Fruit fly (Drosophila melanogaster) whole organism, embryonic: ENCODE results near the gene CG9393.

Source experiments
- Antp ChIP-seq: fragments of 200-800 bp; sonication (Bioruptor generic); optimal IDR thresholded peaks from 3 replicates; lab custom pipeline; 2016; ENCODE audit warnings: missing biosample characterization, missing genetic modification characterization
- Atf3 ChIP-seq: fragments of 200-800 bp; sonication (Bioruptor generic); optimal IDR thresholded peaks from 3 replicates; lab custom pipeline; 2016; ENCODE audit warnings: missing biosample characterization, missing genetic modification characterization
- Atf6 ChIP-seq: fragments of 200-800 bp; sonication (Bioruptor generic); IDR thresholded peaks from 2 replicates; pipeline ENCODE4 v1.3.6; 2022; ENCODE audit warnings: missing biosample characterization, missing genetic modification characterization
- Bgb ChIP-seq: fragments of 200-800 bp; sonication (Bioruptor generic); IDR thresholded peaks from 2 replicates; pipeline ENCODE4 v1.3.6; 2022; ENCODE audit warnings: missing biosample characterization, missing genetic modification characterization; ENCODE audit not compliant: partially characterized antibody
- CG10431 ChIP-seq: fragments of 200-800 bp; sonication (Bioruptor generic); optimal IDR thresholded peaks from 3 replicates; lab custom pipeline; 2018; ENCODE audit warnings: missing biosample characterization, mild to moderate bottlenecking, missing genetic modification characterization
- CG12744 ChIP-seq: fragments of 200-800 bp; sonication (Bioruptor generic); optimal IDR thresholded peaks from 2 replicates; lab custom pipeline; 2016; ENCODE audit warnings: missing biosample characterization, missing genetic modification characterization
- CG13894 ChIP-seq: fragments of 200-800 bp; sonication (Bioruptor generic); optimal IDR thresholded peaks from 3 replicates; lab custom pipeline; 2018; ENCODE audit warnings: missing biosample characterization, mild to moderate bottlenecking, missing genetic modification characterization, moderate library complexity
- CG14441 ChIP-seq: fragments of 200-800 bp; sonication (Bioruptor generic); IDR thresholded peaks from 2 replicates; pipeline ENCODE4 v1.3.6; 2022; ENCODE audit warnings: missing biosample characterization, missing genetic modification characterization
- CG1647 ChIP-seq: fragments of 200-800 bp; sonication (Bioruptor generic); optimal IDR thresholded peaks from 3 replicates; lab custom pipeline; 2016; ENCODE audit warnings: missing biosample characterization, missing genetic modification characterization
- CG16813 ChIP-seq: fragments of 200-800 bp; sonication (Bioruptor generic); IDR thresholded peaks from 3 replicates; pipeline ENCODE4 v1.3.6; 2022; ENCODE audit warnings: missing biosample characterization, missing genetic modification characterization; ENCODE audit not compliant: partially characterized antibody
- CG3407 ChIP-seq: fragments of 200-800 bp; sonication (Bioruptor generic); optimal IDR thresholded peaks from 2 replicates; lab custom pipeline; 2018; ENCODE audit warnings: missing biosample characterization, mild to moderate bottlenecking, missing genetic modification characterization
- CG3995 ChIP-seq: fragments of 200-800 bp; sonication (Bioruptor generic); optimal IDR thresholded peaks from 3 replicates; lab custom pipeline; 2016; ENCODE audit warnings: missing biosample characterization, missing genetic modification characterization
- CG4854 ChIP-seq: fragments of 200-800 bp; sonication (Bioruptor generic); optimal IDR thresholded peaks from 2 replicates; lab custom pipeline; 2016; ENCODE audit warnings: missing biosample characterization, missing genetic modification characterization, inconsistent platforms
- CG5245 ChIP-seq: fragments of 200-800 bp; sonication (Bioruptor generic); optimal IDR thresholded peaks from 3 replicates; lab custom pipeline; 2016; ENCODE audit warnings: missing biosample characterization, missing genetic modification characterization
- CG6254 ChIP-seq: fragments of 200-800 bp; sonication (Bioruptor generic); optimal IDR thresholded peaks from 3 replicates; lab custom pipeline; 2017; ENCODE audit warnings: mild to moderate bottlenecking, missing biosample characterization, missing genetic modification reagents, missing genetic modification characterization
- CG6765 ChIP-seq: fragments of 200-800 bp; sonication (Bioruptor generic); optimal IDR thresholded peaks from 3 replicates; lab custom pipeline; 2017; ENCODE audit warnings: missing biosample characterization, mild to moderate bottlenecking, missing genetic modification characterization
- CG7271 ChIP-seq: fragments of 200-800 bp; sonication (Bioruptor generic); optimal IDR thresholded peaks from 2 replicates; lab custom pipeline; 2018; ENCODE audit warnings: missing biosample characterization, mild to moderate bottlenecking, missing genetic modification characterization, moderate library complexity
- CG7745 ChIP-seq: fragments of 200-800 bp; sonication (Bioruptor generic); optimal IDR thresholded peaks from 2 replicates; lab custom pipeline; 2018; ENCODE audit warnings: missing biosample characterization, mild to moderate bottlenecking, missing genetic modification characterization, moderate library complexity
- CG8944 ChIP-seq: fragments of 200-800 bp; sonication (Bioruptor generic); optimal IDR thresholded peaks from 3 replicates; lab custom pipeline; 2016; ENCODE audit warnings: missing biosample characterization, missing genetic modification characterization
- CG9609 ChIP-seq: fragments of 200-800 bp; sonication (Bioruptor generic); optimal IDR thresholded peaks from 3 replicates; lab custom pipeline; 2016; ENCODE audit warnings: missing biosample characterization, missing genetic modification characterization
- CG9817 ChIP-seq: fragments of 200-800 bp; sonication (Bioruptor generic); optimal IDR thresholded peaks from 2 replicates; lab custom pipeline; 2018; ENCODE audit warnings: missing biosample characterization, mild to moderate bottlenecking, missing genetic modification characterization, moderate library complexity
- Camta ChIP-seq: fragments of 200-800 bp; sonication (Bioruptor generic); optimal IDR thresholded peaks from 2 replicates; lab custom pipeline; 2016; ENCODE audit warnings: missing biosample characterization, missing genetic modification characterization
- D19A ChIP-seq: fragments of 200-800 bp; optimal IDR thresholded peaks from 3 replicates; lab custom pipeline; 2019; ENCODE audit warnings: missing biosample characterization, mild to moderate bottlenecking, missing genetic modification characterization, moderate library complexity
- Dip3 ChIP-seq: fragments of 200-800 bp; sonication (Bioruptor generic); optimal IDR thresholded peaks from 3 replicates; lab custom pipeline; 2016; ENCODE audit warnings: missing biosample characterization, missing genetic modification characterization
- E2f2 ChIP-seq: fragments of 200-800 bp; sonication (Bioruptor generic); IDR thresholded peaks from 2 replicates; pipeline ENCODE4 v1.3.6; 2022; ENCODE audit warnings: missing biosample characterization, missing genetic modification characterization
- Fer1 ChIP-seq: fragments of 200-800 bp; sonication (Bioruptor generic); optimal IDR thresholded peaks from 2 replicates; lab custom pipeline; 2017; ENCODE audit warnings: missing biosample characterization, mild to moderate bottlenecking, missing genetic modification characterization
- Fer3 ChIP-seq: fragments of 200-800 bp; sonication (Bioruptor generic); optimal IDR thresholded peaks from 2 replicates; lab custom pipeline; 2018; ENCODE audit warnings: missing biosample characterization, mild to moderate bottlenecking, missing genetic modification characterization, moderate library complexity
- GATAe ChIP-seq: fragments of 200-800 bp; sonication (Bioruptor generic); conservative IDR thresholded peaks from 2 replicates; pipeline ENCODE4 v1.3.6; 2022; ENCODE audit warnings: missing biosample characterization, missing genetic modification characterization
- HLH4C ChIP-seq: fragments of 200-800 bp; sonication (Bioruptor generic); IDR thresholded peaks from 3 replicates; pipeline ENCODE4 v1.3.6; 2022; ENCODE audit warnings: missing biosample characterization, missing genetic modification characterization; ENCODE audit not compliant: partially characterized antibody
- HmgD ChIP-seq: fragments of 200-800 bp; sonication (Bioruptor generic); optimal IDR thresholded peaks from 3 replicates; lab custom pipeline; 2016; ENCODE audit warnings: missing biosample characterization, missing genetic modification characterization
- Hr3 ChIP-seq: fragments of 200-800 bp; sonication (Bioruptor generic); optimal IDR thresholded peaks from 3 replicates; lab custom pipeline; 2016; ENCODE audit warnings: missing biosample characterization, missing genetic modification characterization
- Hsf ChIP-seq: fragments of 200-800 bp; sonication (Bioruptor generic); optimal IDR thresholded peaks from 3 replicates; lab custom pipeline; 2016; ENCODE audit warnings: missing biosample characterization, missing genetic modification characterization
- Med ChIP-seq: fragments of 200-800 bp; sonication (Bioruptor generic); peaks from one replicate; lab custom pipeline; 2016; ENCODE audit warnings: missing biosample characterization, missing genetic modification characterization, mild to moderate bottlenecking, inconsistent platforms, moderate library complexity
- NC2α ChIP-seq: fragments of 200-800 bp; sonication (Bioruptor generic); optimal IDR thresholded peaks from 2 replicates; lab custom pipeline; 2016; ENCODE audit warnings: missing biosample characterization, missing genetic modification characterization
- NC2β ChIP-seq: fragments of 200-800 bp; sonication (Bioruptor generic); optimal IDR thresholded peaks from 2 replicates; lab custom pipeline; 2016; ENCODE audit warnings: missing biosample characterization, missing genetic modification characterization
- TFAM ChIP-seq: fragments of 200-800 bp; sonication (Bioruptor generic); optimal IDR thresholded peaks from 2 replicates; lab custom pipeline; 2017; ENCODE audit warnings: missing biosample characterization, missing genetic modification characterization, inconsistent platforms
- croc ChIP-seq: fragments of 200-800 bp; sonication (Bioruptor generic); conservative IDR thresholded peaks from 3 replicates; pipeline ENCODE4 v1.3.6; 2022; ENCODE audit warnings: missing biosample characterization, missing genetic modification characterization
- crp ChIP-seq, 2 experiments: fragments of 200-800 bp; sonication (Bioruptor generic); optimal IDR thresholded peaks; 2 replicates in 1 of 2; 3 replicates in 1 of 2; lab custom pipeline; 2017; ENCODE audit warnings: missing biosample characterization in 2 of 2, missing genetic modification characterization in 2 of 2, mild to moderate bottlenecking in 1 of 2, moderate library complexity in 1 of 2
- eve ChIP-seq, 2 experiments: fragments of >200 bp; optimal IDR thresholded peaks; 2 replicates each; lab custom pipeline; 2017; ENCODE audit warnings: missing biosample characterization in 2 of 2, missing genetic modification characterization in 2 of 2
- gro ChIP-seq: fragments of 200-800 bp; sonication (Bioruptor generic); optimal IDR thresholded peaks from 2 replicates; lab custom pipeline; 2016; ENCODE audit warnings: missing biosample characterization, missing genetic modification characterization
- inv ChIP-seq: fragments of 200-800 bp; sonication (Bioruptor generic); IDR thresholded peaks from 2 replicates; pipeline ENCODE4 v1.3.6; 2022; ENCODE audit warnings: missing biosample characterization, missing genetic modification characterization; ENCODE audit not compliant: partially characterized antibody
- ken ChIP-seq: fragments of 200-800 bp; sonication (Bioruptor generic); IDR thresholded peaks from 3 replicates; pipeline ENCODE4 v1.3.6; 2022; ENCODE audit warnings: missing biosample characterization, missing genetic modification characterization
- onecut ChIP-seq: fragments of 200-800 bp; sonication (Bioruptor generic); IDR thresholded peaks from 2 replicates; pipeline ENCODE4 v1.3.6; 2022; ENCODE audit warnings: missing biosample characterization, missing genetic modification characterization
- salm ChIP-seq: fragments of 200-800 bp; sonication (Bioruptor generic); optimal IDR thresholded peaks from 2 replicates; lab custom pipeline; 2018; ENCODE audit warnings: missing biosample characterization, mild to moderate bottlenecking, missing genetic modification characterization
- sc ChIP-seq, 3 experiments: fragments of >200 bp in 2 of 3; fragments of 200-800 bp in 1 of 3; sonication (Bioruptor generic) in 1 of 3; optimal IDR thresholded peaks; 2 replicates in 2 of 3; 3 replicates in 1 of 3; lab custom pipeline; 2017; ENCODE audit warnings: mild to moderate bottlenecking in 1 of 3, missing biosample characterization in 1 of 3, missing genetic modification characterization in 1 of 3, missing genetic modification reagents in 1 of 3
- tio ChIP-seq: fragments of 200-800 bp; sonication (Bioruptor generic); optimal IDR thresholded peaks from 2 replicates; lab custom pipeline; 2017; ENCODE audit warnings: missing biosample characterization, missing genetic modification characterization, inconsistent platforms
- trem ChIP-seq: fragments of 200-800 bp; optimal IDR thresholded peaks from 3 replicates; lab custom pipeline; 2019; ENCODE audit warnings: missing biosample characterization, mild to moderate bottlenecking, missing genetic modification characterization, moderate library complexity
- tx ChIP-seq: fragments of 200-800 bp; sonication (Bioruptor generic); optimal IDR thresholded peaks from 2 replicates; lab custom pipeline; 2016; ENCODE audit warnings: missing biosample characterization, missing genetic modification characterization
- zfh1 ChIP-seq: fragments of 200-800 bp; sonication (Bioruptor generic); IDR thresholded peaks from 3 replicates; pipeline ENCODE4 v1.3.6; 2022; ENCODE audit warnings: missing biosample characterization, missing genetic modification characterization

The CG9393 gene

DNA sequence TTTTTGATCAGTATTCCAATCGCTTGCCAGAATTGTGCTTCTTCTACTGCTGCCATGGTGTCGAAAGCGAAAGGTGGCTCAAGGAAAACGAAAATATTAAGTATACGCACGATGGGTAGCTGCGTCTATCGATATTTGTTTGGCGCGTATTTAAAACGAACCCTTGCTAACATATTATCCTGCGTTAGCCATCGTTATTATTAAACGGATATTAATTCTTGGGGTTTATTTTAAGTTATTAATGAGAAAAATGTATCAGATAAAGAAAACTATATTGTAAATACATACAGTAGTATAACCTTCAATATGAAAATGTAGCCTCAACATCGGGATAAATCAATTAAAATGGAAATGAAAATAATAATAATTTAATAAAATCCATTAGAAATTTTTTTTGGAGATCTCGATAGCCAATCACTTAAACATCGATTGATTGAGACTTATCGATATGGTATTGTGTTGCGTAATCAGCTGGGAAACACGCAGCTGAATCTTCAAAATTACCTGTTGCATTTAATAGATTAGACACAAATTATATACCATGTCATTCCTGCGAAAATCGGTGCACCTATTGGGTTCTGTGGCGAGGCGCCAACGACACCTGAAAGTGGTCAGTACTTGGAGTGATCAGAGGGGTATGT, 8.0 kb downstream of the CG9393 start, which contains the start of the genes CG9386 and BckdhA (continued):
- TF ChIP-seq Atf3 (GFP tag; lab: Kevin White, UChicago) (no peak), inv (GFP tag; lab: Robert Waterston, UW) (peak; percentile 54), CG3407 (GFP tag; lab: Kevin White, UChicago) (peak; percentile 13), CG6254 (GFP tag; lab: Kevin White, UChicago) (no peak), onecut (GFP tag; lab: Robert Waterston, UW) (peak; percentile 31; the same call in 1 of the 2 replicates), CG7745 (tag; lab: Kevin White, UChicago) (no peak), Fer3 (tag; lab: Kevin White, UChicago) (peak; percentile 42), tio (GFP tag; lab: Kevin White, UChicago) (no peak), GATAe (no peak), HLH4C (GFP tag; lab: Robert Waterston, UW) (peak; percentile 74), Fer1 (GFP tag; lab: Kevin White, UChicago) (peak; percentile 42), ken (GFP tag; lab: Robert Waterston, UW) (no peak), TFAM (GFP tag; lab: Kevin White, UChicago) (no peak), Hr3 (GFP tag; lab: Kevin White, UChicago) (peak; percentile 52), CG14441 (GFP tag; lab: Robert Waterston, UW) (peak; percentile 55), HmgD (GFP tag; lab: Kevin White, UChicago) (peak; percentile 21), CG1647 (GFP tag; lab: Kevin White, UChicago) (peak; percentile 55), trem (tag; lab: Kevin White, UChicago) (peak; percentile 52), eve (GFP tag; optimal IDR thresholded peaks at IDR 0.05; lab: Kevin White, UChicago) (no peak), crp (GFP tag; optimal IDR thresholded peaks at IDR 0.05; lab: Kevin White, UChicago) (peak in 1 of 2 experiments; percentile 76), Antp (GFP tag; lab: Kevin White, UChicago) (peak; percentile 51), D19A (tag; lab: Kevin White, UChicago) (peak; percentile 38), Dip3 (GFP tag; lab: Kevin White, UChicago) (peak; percentile 63), CG16813 (GFP tag; lab: Robert Waterston, UW) (peak; percentile 70), CG10431 (GFP tag; lab: Kevin White, UChicago) (no peak), CG9817 (tag; lab: Kevin White, UChicago) (peak; percentile 63), Atf6 (GFP tag; lab: Robert Waterston, UW) (no peak), CG13894 (tag; lab: Kevin White, UChicago) (peak; percentile 63), tx (GFP tag; lab: Kevin White, UChicago) (peak; percentile 18), E2f2 (GFP tag; lab: Robert Waterston, UW) (peak; percentile 83), Hsf (GFP tag; lab: Kevin White, UChicago) (peak; percentile 59), salm (tag; lab: Kevin White, UChicago) (no peak), Camta (no peak), CG5245 (GFP tag; lab: Kevin White, UChicago) (peak; percentile 0), CG3995 (peak; percentile 89), CG9609 (GFP tag; lab: Kevin White, UChicago) (peak; percentile 65), Med (peak; percentile 92), CG8944 (GFP tag; lab: Kevin White, UChicago) (peak; percentile 55), CG6765 (peak; percentile 27), CG7271 (tag; lab: Kevin White, UChicago) (no peak), zfh1 (no peak), sc (optimal IDR thresholded peaks at IDR 0.05; lab: Kevin White, UChicago) (no peak), sc (GFP tag; optimal IDR thresholded peaks at IDR 0.05; lab: Kevin White, UChicago) (no peak), NC2α (GFP tag; lab: Kevin White, UChicago) (no peak), NC2β (GFP tag; lab: Kevin White, UChicago) (peak; percentile 11), Bgb (peak; percentile 69), CG4854 (GFP tag; lab: Kevin White, UChicago) (no peak), CG12744 (GFP tag; lab: Kevin White, UChicago) (peak; percentile 30), gro (peak; percentile 45), croc (GFP tag; lab: Robert Waterston, UW) (no peak)
